Fruit fly (Drosophila melanogaster): Measurements from ENCODE around the gene CheA29a.

- TF ChIP-seq CG8478 (optimal IDR thresholded peaks at IDR 0.05) (no peak), CTCF (optimal IDR thresholded peaks at IDR 0.05) (no peak)
Measured at dm6 chr2L:8522781-8523180, 45.6 kb downstream of the CheA29a start.
